Fruit fly (Drosophila melanogaster) whole organism, embryonic: ENCODE data around the gene CG32983.
A peak's percentile ranks its signal among the peaks of the same experiment; 100 is the strongest.

ENCODE experiments used
- Adf1 ChIP-seq: fragments of 200-800 bp; sonication (Bioruptor generic); IDR thresholded peaks from 2 replicates; pipeline ENCODE4 v1.3.6; 2022; ENCODE audit warnings: missing biosample characterization, missing genetic modification characterization
- Aef1 ChIP-seq: fragments of 200-800 bp; sonication (Bioruptor generic); IDR thresholded peaks from 3 replicates; pipeline ENCODE4 v1.3.6; 2022; ENCODE audit warnings: missing biosample characterization, missing genetic modification characterization
- Atf6 ChIP-seq: fragments of 200-800 bp; sonication (Bioruptor generic); IDR thresholded peaks from 2 replicates; pipeline ENCODE4 v1.3.6; 2022; ENCODE audit warnings: missing biosample characterization, missing genetic modification characterization
- CG11085 ChIP-seq: fragments of 200-800 bp; sonication (Bioruptor generic); IDR thresholded peaks from 2 replicates; pipeline ENCODE4 v1.3.6; 2022; ENCODE audit warnings: missing biosample characterization, missing genetic modification characterization
- CG12236 ChIP-seq: fragments of 200-800 bp; sonication (Bioruptor generic); optimal IDR thresholded peaks from 2 replicates; lab custom pipeline; 2016; ENCODE audit warnings: missing biosample characterization, missing genetic modification characterization
- CG13296 ChIP-seq: fragments of 200-800 bp; sonication (Bioruptor generic); optimal IDR thresholded peaks from 3 replicates; lab custom pipeline; 2018; ENCODE audit warnings: missing biosample characterization, mild to moderate bottlenecking, missing genetic modification characterization
- CG14965 ChIP-seq: fragments of 200-800 bp; sonication (Bioruptor generic); optimal IDR thresholded peaks from 2 replicates; lab custom pipeline; 2016; ENCODE audit warnings: missing biosample characterization, missing genetic modification characterization, borderline replicate concordance
- CG17385 ChIP-seq: fragments of 200-800 bp; sonication (Bioruptor generic); optimal IDR thresholded peaks from 3 replicates; lab custom pipeline; 2018; ENCODE audit warnings: missing biosample characterization, mild to moderate bottlenecking, missing genetic modification characterization
- CG1832 ChIP-seq: fragments of 200-800 bp; sonication (Bioruptor generic); optimal IDR thresholded peaks from 2 replicates; lab custom pipeline; 2017; ENCODE audit warnings: missing biosample characterization, mild to moderate bottlenecking, missing genetic modification characterization, inconsistent platforms
- CG31224 ChIP-seq: fragments of 200-800 bp; sonication (Bioruptor generic); IDR thresholded peaks from 2 replicates; pipeline ENCODE4 v1.3.6; 2022; ENCODE audit warnings: missing biosample characterization, missing genetic modification characterization
- CG32772 ChIP-seq: fragments of 200-800 bp; sonication (Bioruptor generic); IDR thresholded peaks from 2 replicates; pipeline ENCODE4 v1.3.6; 2022; ENCODE audit warnings: missing biosample characterization, missing genetic modification characterization
- CG3281 ChIP-seq: fragments of 200-800 bp; sonication (Bioruptor generic); optimal IDR thresholded peaks from 3 replicates; lab custom pipeline; 2017; ENCODE audit warnings: missing biosample characterization, mild to moderate bottlenecking, missing genetic modification characterization
- CG4328 ChIP-seq: fragments of 200-800 bp; sonication (Bioruptor generic); optimal IDR thresholded peaks from 3 replicates; lab custom pipeline; 2017; ENCODE audit warnings: missing biosample characterization, missing genetic modification reagents, missing genetic modification characterization
- CG8089 ChIP-seq: fragments of 200-800 bp; sonication (Bioruptor generic); optimal IDR thresholded peaks from 3 replicates; lab custom pipeline; 2016; ENCODE audit warnings: missing biosample characterization, missing genetic modification characterization
- CG9437 ChIP-seq: fragments of 200-800 bp; sonication (Bioruptor generic); optimal IDR thresholded peaks from 2 replicates; lab custom pipeline; 2018; ENCODE audit warnings: missing biosample characterization, mild to moderate bottlenecking, missing genetic modification characterization
- CG9727 ChIP-seq: fragments of 200-800 bp; sonication (Bioruptor generic); optimal IDR thresholded peaks from 3 replicates; lab custom pipeline; 2017; ENCODE audit warnings: missing biosample characterization, mild to moderate bottlenecking, missing genetic modification characterization
- CHES-1-like ChIP-seq: fragments of 200-800 bp; sonication (Bioruptor generic); optimal IDR thresholded peaks from 2 replicates; lab custom pipeline; 2016; ENCODE audit warnings: missing biosample characterization, missing genetic modification characterization
- E2f2 ChIP-seq: fragments of 200-800 bp; sonication (Bioruptor generic); IDR thresholded peaks from 2 replicates; pipeline ENCODE4 v1.3.6; 2022; ENCODE audit warnings: missing biosample characterization, missing genetic modification characterization
- Ets65A ChIP-seq: fragments of 200-800 bp; sonication (Bioruptor generic); peaks from one replicate; lab custom pipeline; 2016; ENCODE audit warnings: missing biosample characterization, missing genetic modification characterization
- HmgZ ChIP-seq: fragments of 200-800 bp; sonication (Bioruptor generic); optimal IDR thresholded peaks from 2 replicates; lab custom pipeline; 2018; ENCODE audit warnings: missing biosample characterization, mild to moderate bottlenecking, missing genetic modification characterization
- Hmr ChIP-seq: fragments of 200-800 bp; sonication (Bioruptor generic); optimal IDR thresholded peaks from 3 replicates; lab custom pipeline; 2017; ENCODE audit warnings: mild to moderate bottlenecking, missing biosample characterization, missing genetic modification reagents, missing genetic modification characterization
- Meics ChIP-seq: fragments of 200-800 bp; sonication (Bioruptor generic); optimal IDR thresholded peaks from 2 replicates; lab custom pipeline; 2017; ENCODE audit warnings: missing biosample characterization, mild to moderate bottlenecking, missing genetic modification characterization
- Nf-YA ChIP-seq: fragments of 200-800 bp; sonication (Bioruptor generic); IDR thresholded peaks from 2 replicates; pipeline ENCODE4 v1.3.6; 2022; ENCODE audit warnings: missing biosample characterization, missing genetic modification characterization
- Nf-YC ChIP-seq: fragments of 200-800 bp; optimal IDR thresholded peaks from 3 replicates; lab custom pipeline; 2019; ENCODE audit warnings: missing biosample characterization, mild to moderate bottlenecking, missing genetic modification characterization, moderate library complexity
- Pdp1 ChIP-seq, 2 experiments: fragments of 200-800 bp; sonication (Bioruptor generic); optimal IDR thresholded peaks; 3 replicates each; lab custom pipeline; 2016; ENCODE audit warnings: missing biosample characterization in 2 of 2, missing genetic modification characterization in 2 of 2, mild to moderate bottlenecking in 1 of 2, moderate library complexity in 1 of 2
- Ptx1 ChIP-seq: fragments of 200-800 bp; sonication (Bioruptor generic); IDR thresholded peaks from 2 replicates; pipeline ENCODE4 v1.3.6; 2022; ENCODE audit warnings: missing biosample characterization, missing genetic modification characterization
- Sox102F ChIP-seq: fragments of 200-800 bp; sonication (Bioruptor generic); optimal IDR thresholded peaks from 2 replicates; lab custom pipeline; 2018; ENCODE audit warnings: missing biosample characterization, mild to moderate bottlenecking, missing genetic modification characterization, moderate library complexity
- Sry-δ ChIP-seq: fragments of 200-800 bp; sonication (Bioruptor generic); optimal IDR thresholded peaks from 2 replicates; lab custom pipeline; 2016; ENCODE audit warnings: missing biosample characterization, missing genetic modification characterization
- TFAM ChIP-seq: fragments of 200-800 bp; sonication (Bioruptor generic); optimal IDR thresholded peaks from 2 replicates; lab custom pipeline; 2017; ENCODE audit warnings: missing biosample characterization, missing genetic modification characterization, inconsistent platforms
- Vsx1 ChIP-seq: fragments of 200-800 bp; sonication (Bioruptor generic); optimal IDR thresholded peaks from 2 replicates; lab custom pipeline; 2017; ENCODE audit warnings: missing biosample characterization, mild to moderate bottlenecking, missing genetic modification characterization, missing genetic modification reagents
- abd-A ChIP-seq: fragments of 200-800 bp; sonication (Bioruptor generic); optimal IDR thresholded peaks from 3 replicates; lab custom pipeline; 2019; ENCODE audit warnings: missing biosample characterization, mild to moderate bottlenecking, missing genetic modification characterization, moderate library complexity
- amos ChIP-seq: fragments of 200-800 bp; sonication (Bioruptor generic); IDR thresholded peaks from 2 replicates; pipeline ENCODE4 v1.3.6; 2022; ENCODE audit warnings: missing biosample characterization, missing genetic modification characterization; ENCODE audit not compliant: partially characterized antibody
- ash1 ChIP-seq: fragments of 200-800 bp; sonication (Bioruptor generic); optimal IDR thresholded peaks from 2 replicates; lab custom pipeline; 2018; ENCODE audit warnings: missing biosample characterization, mild to moderate bottlenecking, missing genetic modification characterization
- bigmax ChIP-seq: fragments of 200-800 bp; sonication (Bioruptor generic); optimal IDR thresholded peaks from 2 replicates; lab custom pipeline; 2018; ENCODE audit warnings: missing biosample characterization, mild to moderate bottlenecking, missing genetic modification characterization
- chinmo ChIP-seq: fragments of 200-800 bp; sonication (Bioruptor generic); IDR thresholded peaks from 4 replicates; pipeline ENCODE4 v1.3.6; 2022; ENCODE audit warnings: missing biosample characterization, missing genetic modification characterization; ENCODE audit not compliant: partially characterized antibody
- chm ChIP-seq: fragments of 200-800 bp; sonication (Bioruptor generic); IDR thresholded peaks from 2 replicates; pipeline ENCODE4 v1.3.6; 2022; ENCODE audit warnings: missing biosample characterization, missing genetic modification characterization
- emc ChIP-seq: fragments of 200-800 bp; sonication (Bioruptor generic); optimal IDR thresholded peaks from 2 replicates; lab custom pipeline; 2016; ENCODE audit warnings: missing biosample characterization, missing genetic modification characterization
- esg ChIP-seq: fragments of 200-800 bp; sonication (Bioruptor generic); conservative IDR thresholded peaks from 2 replicates; pipeline ENCODE4 v1.3.6; 2022; ENCODE audit warnings: missing biosample characterization, missing genetic modification characterization
- eyg ChIP-seq: fragments of 200-800 bp; sonication (Bioruptor generic); optimal IDR thresholded peaks from 3 replicates; lab custom pipeline; 2016; ENCODE audit warnings: missing biosample characterization, missing genetic modification characterization
- gcm ChIP-seq: fragments of 200-800 bp; sonication (Bioruptor generic); optimal IDR thresholded peaks from 2 replicates; lab custom pipeline; 2019; ENCODE audit warnings: missing biosample characterization, mild to moderate bottlenecking, missing genetic modification characterization, moderate library complexity
- hkb ChIP-seq, 2 experiments: fragments of 200-800 bp in 1 of 2; fragments of >200 bp in 1 of 2; sonication (Bioruptor generic) in 1 of 2; IDR thresholded peaks in 1 of 2; optimal IDR thresholded peaks in 1 of 2; 2 replicates each; pipeline versions ENCODE4 v1.3.6 to Lab custom; 2017 to 2022; ENCODE audit warnings: missing biosample characterization in 1 of 2, missing genetic modification characterization in 1 of 2
- ind ChIP-seq: fragments of 200-800 bp; sonication (Bioruptor generic); optimal IDR thresholded peaks from 3 replicates; lab custom pipeline; 2016; ENCODE audit warnings: missing biosample characterization, missing genetic modification characterization
- jumu ChIP-seq: fragments of 200-800 bp; sonication (Bioruptor generic); optimal IDR thresholded peaks from 3 replicates; lab custom pipeline; 2016; ENCODE audit warnings: missing biosample characterization, missing genetic modification characterization
- ro ChIP-seq: fragments of 200-800 bp; sonication (Bioruptor generic); IDR thresholded peaks from 2 replicates; pipeline ENCODE4 v1.3.6; 2022; ENCODE audit warnings: missing biosample characterization, missing genetic modification characterization
- schlank ChIP-seq: fragments of 200-800 bp; sonication (Bioruptor generic); optimal IDR thresholded peaks from 2 replicates; lab custom pipeline; 2018; ENCODE audit warnings: missing biosample characterization, mild to moderate bottlenecking, missing genetic modification characterization
- sd ChIP-seq: fragments of 200-800 bp; sonication (Bioruptor generic); optimal IDR thresholded peaks from 3 replicates; lab custom pipeline; 2018; ENCODE audit warnings: missing biosample characterization, mild to moderate bottlenecking, missing genetic modification characterization, moderate library complexity
- sim ChIP-seq: fragments of 200-800 bp; sonication (Bioruptor generic); IDR thresholded peaks from 2 replicates; pipeline ENCODE4 v1.3.6; 2022; ENCODE audit warnings: missing biosample characterization, missing genetic modification characterization
- slp2 ChIP-seq: fragments of 200-800 bp; sonication (Bioruptor generic); optimal IDR thresholded peaks from 2 replicates; lab custom pipeline; 2016; ENCODE audit warnings: missing biosample characterization, missing genetic modification characterization
- trh ChIP-seq: fragments of 200-800 bp; sonication (Bioruptor generic); optimal IDR thresholded peaks from 2 replicates; lab custom pipeline; 2016; ENCODE audit warnings: missing biosample characterization, missing genetic modification characterization
- unc-4 ChIP-seq: fragments of 200-800 bp; sonication (Bioruptor generic); IDR thresholded peaks from 2 replicates; pipeline ENCODE4 v1.3.6; 2022; ENCODE audit warnings: missing biosample characterization, missing genetic modification characterization; ENCODE audit not compliant: partially characterized antibody
- wdn ChIP-seq: fragments of 200-800 bp; sonication (Bioruptor generic); IDR thresholded peaks from 2 replicates; pipeline ENCODE4 v1.3.6; 2022; ENCODE audit warnings: missing biosample characterization, missing genetic modification characterization

Gene CG32983

DNA sequence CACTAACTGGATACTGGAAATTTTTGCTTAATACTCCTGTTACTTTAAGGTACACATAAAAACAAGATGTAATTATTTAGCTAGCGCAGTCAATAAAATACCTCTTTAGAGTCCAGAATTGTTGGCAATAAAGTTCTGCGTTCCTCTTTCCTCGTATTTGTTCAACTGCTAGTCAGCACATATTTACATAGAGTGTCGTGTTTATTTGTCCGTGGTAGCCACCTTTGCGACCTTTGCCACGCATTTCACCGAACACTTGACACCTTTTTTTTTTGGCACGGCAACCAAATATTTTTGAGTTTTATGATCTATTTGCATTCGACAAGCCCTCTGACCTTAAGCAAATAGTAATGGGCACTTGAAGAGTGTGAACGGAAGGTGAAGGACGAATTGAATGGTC is 19.7 kb upstream of the CG32983 start (continued):
- TF ChIP-seq HmgZ (tag; lab: Kevin White, UChicago) (peak; percentile 85), sim (GFP tag; lab: Robert Waterston, UW) (peak; percentile 93), schlank (peak; percentile 87), CG9437 (GFP tag; lab: Kevin White, UChicago) (peak; percentile 3), CG31224 (GFP tag; lab: Robert Waterston, UW) (no peak), Pdp1 (GFP tag; optimal IDR thresholded peaks at IDR 0.05; lab: Kevin White, UChicago) (peak; percentile 16 to 52), amos (no peak), chinmo (GFP tag; lab: Robert Waterston, UW) (no peak), CHES-1-like (peak; percentile 95), Aef1 (GFP tag; lab: Robert Waterston, UW) (no peak), Nf-YC (tag; lab: Kevin White, UChicago) (no peak), CG8089 (GFP tag; lab: Kevin White, UChicago) (peak; percentile 93), jumu (GFP tag; lab: Kevin White, UChicago) (peak; percentile 47), CG3281 (GFP tag; lab: Kevin White, UChicago) (peak; percentile 62), Sox102F (GFP tag; lab: Kevin White, UChicago) (peak; percentile 3), Adf1 (GFP tag; lab: Robert Waterston, UW) (no peak), ro (no peak), ind (GFP tag; lab: Kevin White, UChicago) (no peak), ash1 (GFP tag; lab: Kevin White, UChicago) (peak; percentile 4), gcm (GFP tag; lab: Kevin White, UChicago) (peak; percentile 88), TFAM (GFP tag; lab: Kevin White, UChicago) (no peak), Ets65A (GFP tag; lab: Kevin White, UChicago) (no peak), eyg (peak; percentile 51), Sry-δ (peak; percentile 29), CG11085 (GFP tag; lab: Robert Waterston, UW) (no peak), CG17385 (GFP tag; lab: Kevin White, UChicago) (peak; percentile 57), slp2 (no peak), unc-4 (no peak), CG14965 (GFP tag; lab: Kevin White, UChicago) (peak; percentile 5), CG9727 (peak; percentile 92), trh (GFP tag; lab: Kevin White, UChicago) (peak; percentile 46), abd-A (tag; lab: Kevin White, UChicago) (no peak), hkb (optimal IDR thresholded peaks at IDR 0.05; lab: Kevin White, UChicago) (no peak), hkb (GFP tag; IDR thresholded peaks at IDR 0.05; lab: Robert Waterston, UW) (peak; percentile 61), Nf-YA (GFP tag; lab: Robert Waterston, UW) (no peak), esg (no peak), sd (tag; lab: Kevin White, UChicago) (peak; percentile 24), Vsx1 (peak; percentile 87), E2f2 (GFP tag; lab: Robert Waterston, UW) (peak; percentile 46; the same call in 1 of the 2 replicates), CG13296 (GFP tag; lab: Kevin White, UChicago) (no peak), wdn (GFP tag; lab: Robert Waterston, UW) (peak; percentile 49; the same call in 1 of the 2 replicates), CG12236 (GFP tag; lab: Kevin White, UChicago) (peak; percentile 96), Meics (GFP tag; lab: Kevin White, UChicago) (peak; percentile 60), Atf6 (peak; percentile 71; the same call in 1 of the 2 replicates), CG1832 (GFP tag; lab: Kevin White, UChicago) (no peak), CG4328 (GFP tag; lab: Kevin White, UChicago) (peak; percentile 39), Hmr (GFP tag; lab: Kevin White, UChicago) (peak; percentile 93), chm (GFP tag; lab: Robert Waterston, UW) (peak; percentile 90; the same call in 1 of the 2 replicates), emc (GFP tag; lab: Kevin White, UChicago) (no peak), CG32772 (GFP tag; lab: Robert Waterston, UW) (no peak), bigmax (GFP tag; lab: Kevin White, UChicago) (peak; percentile 2), Ptx1 (GFP tag; lab: Robert Waterston, UW) (no peak)
